Fruit fly (Drosophila melanogaster) whole organism, embryonic: ENCODE results near the gene CG46459.

Experiments
- B-H2 ChIP-seq: fragments of 200-800 bp; sonication (Bioruptor generic); optimal IDR thresholded peaks from 2 replicates; lab custom pipeline; 2018; ENCODE audit warnings: missing biosample characterization, mild to moderate bottlenecking, missing genetic modification characterization
- Bgb ChIP-seq: fragments of 200-800 bp; sonication (Bioruptor generic); IDR thresholded peaks from 2 replicates; pipeline ENCODE4 v1.3.6; 2022; ENCODE audit warnings: missing biosample characterization, missing genetic modification characterization; ENCODE audit not compliant: partially characterized antibody
- C15 ChIP-seq: fragments of 200-800 bp; sonication (Bioruptor generic); IDR thresholded peaks from 3 replicates; pipeline ENCODE4 v1.3.6; 2022; ENCODE audit warnings: missing biosample characterization, missing genetic modification characterization
- CG10147 ChIP-seq: fragments of 200-800 bp; sonication (Bioruptor generic); optimal IDR thresholded peaks from 2 replicates; lab custom pipeline; 2019; ENCODE audit warnings: missing biosample characterization, mild to moderate bottlenecking, missing genetic modification characterization, moderate library complexity
- CG11696 ChIP-seq: fragments of 200-800 bp; sonication (Bioruptor generic); IDR thresholded peaks from 2 replicates; pipeline ENCODE4 v1.3.6; 2022; ENCODE audit warnings: missing biosample characterization, missing genetic modification characterization
- CG12769 ChIP-seq: fragments of 200-800 bp; sonication (Bioruptor generic); optimal IDR thresholded peaks from 2 replicates; lab custom pipeline; 2019; ENCODE audit warnings: missing biosample characterization, mild to moderate bottlenecking, missing genetic modification characterization, moderate library complexity
- CG14441 ChIP-seq: fragments of 200-800 bp; sonication (Bioruptor generic); IDR thresholded peaks from 2 replicates; pipeline ENCODE4 v1.3.6; 2022; ENCODE audit warnings: missing biosample characterization, missing genetic modification characterization
- CG14667 ChIP-seq: fragments of 200-800 bp; sonication (Bioruptor generic); IDR thresholded peaks from 2 replicates; pipeline ENCODE4 v1.3.6; 2022; ENCODE audit warnings: missing biosample characterization, missing genetic modification characterization
- CG15073 ChIP-seq: fragments of 200-800 bp; sonication (Bioruptor generic); optimal IDR thresholded peaks from 2 replicates; lab custom pipeline; 2016; ENCODE audit warnings: missing biosample characterization, missing genetic modification characterization
- CG1603 ChIP-seq: fragments of 200-800 bp; sonication (Bioruptor generic); optimal IDR thresholded peaks from 2 replicates; lab custom pipeline; 2019; ENCODE audit warnings: missing biosample characterization, mild to moderate bottlenecking, missing genetic modification characterization, moderate library complexity
- CG1647 ChIP-seq: fragments of 200-800 bp; sonication (Bioruptor generic); optimal IDR thresholded peaks from 3 replicates; lab custom pipeline; 2016; ENCODE audit warnings: missing biosample characterization, missing genetic modification characterization
- CG17612 ChIP-seq: fragments of 200-800 bp; sonication (Bioruptor generic); IDR thresholded peaks from 2 replicates; pipeline ENCODE4 v1.3.6; 2022; ENCODE audit warnings: missing biosample characterization, missing genetic modification characterization
- CG30020 ChIP-seq: fragments of 200-800 bp; optimal IDR thresholded peaks from 2 replicates; lab custom pipeline; 2019; ENCODE audit warnings: missing biosample characterization, mild to moderate bottlenecking, missing genetic modification characterization, moderate library complexity
- CG4328 ChIP-seq: fragments of 200-800 bp; sonication (Bioruptor generic); optimal IDR thresholded peaks from 3 replicates; lab custom pipeline; 2017; ENCODE audit warnings: missing biosample characterization, missing genetic modification reagents, missing genetic modification characterization
- CG6254 ChIP-seq: fragments of 200-800 bp; sonication (Bioruptor generic); optimal IDR thresholded peaks from 3 replicates; lab custom pipeline; 2017; ENCODE audit warnings: mild to moderate bottlenecking, missing biosample characterization, missing genetic modification reagents, missing genetic modification characterization
- CG6854 ChIP-seq: fragments of 200-800 bp; sonication (Bioruptor generic); optimal IDR thresholded peaks from 3 replicates; lab custom pipeline; 2017; ENCODE audit warnings: missing biosample characterization, mild to moderate bottlenecking, missing genetic modification characterization
- CG8281 ChIP-seq: fragments of 200-800 bp; sonication (Bioruptor generic); optimal IDR thresholded peaks from 2 replicates; lab custom pipeline; 2018; ENCODE audit warnings: missing biosample characterization, mild to moderate bottlenecking, missing genetic modification characterization, moderate library complexity
- Chrac-16 ChIP-seq: fragments of 200-800 bp; sonication (Bioruptor generic); optimal IDR thresholded peaks from 3 replicates; lab custom pipeline; 2016; ENCODE audit warnings: missing biosample characterization, missing genetic modification characterization
- Hr78 ChIP-seq, 2 experiments: fragments of 200-800 bp in 1 of 2; fragments of >200 bp in 1 of 2; sonication (Bioruptor generic) in 1 of 2; optimal IDR thresholded peaks; 2 replicates each; lab custom pipeline; 2017 to 2019; ENCODE audit warnings: missing biosample characterization in 2 of 2, missing genetic modification characterization in 2 of 2, mild to moderate bottlenecking in 1 of 2, moderate library complexity in 1 of 2
- MBD-R2 ChIP-seq: fragments of 200-800 bp; sonication (Bioruptor generic); IDR thresholded peaks from 2 replicates; pipeline ENCODE4 v1.3.6; 2022; ENCODE audit warnings: missing biosample characterization, missing genetic modification characterization
- MESR4 ChIP-seq: fragments of 200-800 bp; sonication (Bioruptor generic); optimal IDR thresholded peaks from 2 replicates; lab custom pipeline; 2018; ENCODE audit warnings: missing biosample characterization, mild to moderate bottlenecking, missing genetic modification characterization, moderate library complexity
- Meics ChIP-seq: fragments of 200-800 bp; sonication (Bioruptor generic); optimal IDR thresholded peaks from 2 replicates; lab custom pipeline; 2017; ENCODE audit warnings: missing biosample characterization, mild to moderate bottlenecking, missing genetic modification characterization
- NfI ChIP-seq: fragments of 200-800 bp; sonication (Bioruptor generic); optimal IDR thresholded peaks from 3 replicates; lab custom pipeline; 2018; ENCODE audit warnings: missing biosample characterization, mild to moderate bottlenecking, missing genetic modification characterization, moderate library complexity
- Oaz ChIP-seq: fragments of 200-800 bp; sonication (Bioruptor generic); IDR thresholded peaks from 2 replicates; pipeline ENCODE4 v1.3.6; 2022; ENCODE audit warnings: missing biosample characterization, missing genetic modification characterization
- PHDP ChIP-seq: fragments of 200-800 bp; sonication (Bioruptor generic); optimal IDR thresholded peaks from 3 replicates; lab custom pipeline; 2018; ENCODE audit warnings: missing biosample characterization, mild to moderate bottlenecking, missing genetic modification characterization, moderate library complexity
- Trl ChIP-seq, 3 experiments: fragments of >200 bp in 2 of 3; fragments of 200-800 bp in 1 of 3; sonication (Bioruptor generic) in 1 of 3; optimal IDR thresholded peaks; 2 replicates in 1 of 3; 3 replicates in 2 of 3; lab custom pipeline; 2016 to 2017; ENCODE audit warnings: missing biosample characterization in 1 of 3, missing genetic modification characterization in 1 of 3
- ci ChIP-seq: fragments of 200-800 bp; sonication (Bioruptor generic); IDR thresholded peaks from 3 replicates; pipeline ENCODE4 v1.3.6; 2022; ENCODE audit warnings: missing biosample characterization, missing genetic modification characterization
- crc ChIP-seq: fragments of 200-800 bp; sonication (Bioruptor generic); optimal IDR thresholded peaks from 2 replicates; lab custom pipeline; 2016; ENCODE audit warnings: missing biosample characterization, missing genetic modification characterization
- cwo ChIP-seq: fragments of 200-800 bp; sonication (Bioruptor generic); optimal IDR thresholded peaks from 3 replicates; lab custom pipeline; 2017; ENCODE audit warnings: missing biosample characterization, missing genetic modification characterization, mild to moderate bottlenecking, moderate library complexity, missing genetic modification reagents
- dan ChIP-seq: fragments of 200-800 bp; sonication (Bioruptor generic); IDR thresholded peaks from 2 replicates; pipeline ENCODE4 v1.3.6; 2022; ENCODE audit warnings: missing biosample characterization, missing genetic modification characterization
- dpn ChIP-seq, 2 experiments: fragments of 200-800 bp; sonication (Bioruptor generic); optimal IDR thresholded peaks; 3 replicates each; lab custom pipeline; 2016; ENCODE audit warnings: missing biosample characterization in 2 of 2, missing genetic modification characterization in 2 of 2
- dysf ChIP-seq: fragments of 200-800 bp; sonication (Bioruptor generic); IDR thresholded peaks from 3 replicates; pipeline ENCODE4 v1.3.6; 2022; ENCODE audit warnings: missing biosample characterization, missing genetic modification characterization
- gsb-n ChIP-seq: fragments of 200-800 bp; sonication (Bioruptor generic); optimal IDR thresholded peaks from 3 replicates; lab custom pipeline; 2018; ENCODE audit warnings: missing biosample characterization, mild to moderate bottlenecking, missing genetic modification characterization
- her ChIP-seq: fragments of 200-800 bp; sonication (Bioruptor generic); optimal IDR thresholded peaks from 2 replicates; lab custom pipeline; 2016; ENCODE audit warnings: missing biosample characterization, missing genetic modification characterization
- inv ChIP-seq: fragments of 200-800 bp; sonication (Bioruptor generic); IDR thresholded peaks from 2 replicates; pipeline ENCODE4 v1.3.6; 2022; ENCODE audit warnings: missing biosample characterization, missing genetic modification characterization; ENCODE audit not compliant: partially characterized antibody
- lbe ChIP-seq: fragments of 200-800 bp; sonication (Bioruptor generic); optimal IDR thresholded peaks from 2 replicates; lab custom pipeline; 2016; ENCODE audit warnings: missing biosample characterization, mild to moderate bottlenecking, missing genetic modification characterization
- nau ChIP-seq: fragments of 200-800 bp; sonication (Bioruptor generic); optimal IDR thresholded peaks from 3 replicates; lab custom pipeline; 2017; ENCODE audit warnings: missing biosample characterization, mild to moderate bottlenecking, missing genetic modification characterization, missing genetic modification reagents
- ro ChIP-seq: fragments of 200-800 bp; sonication (Bioruptor generic); IDR thresholded peaks from 2 replicates; pipeline ENCODE4 v1.3.6; 2022; ENCODE audit warnings: missing biosample characterization, missing genetic modification characterization
- sc ChIP-seq, 3 experiments: fragments of >200 bp in 2 of 3; fragments of 200-800 bp in 1 of 3; sonication (Bioruptor generic) in 1 of 3; optimal IDR thresholded peaks; 2 replicates in 2 of 3; 3 replicates in 1 of 3; lab custom pipeline; 2017; ENCODE audit warnings: mild to moderate bottlenecking in 1 of 3, missing biosample characterization in 1 of 3, missing genetic modification characterization in 1 of 3, missing genetic modification reagents in 1 of 3
- sd ChIP-seq: fragments of 200-800 bp; sonication (Bioruptor generic); optimal IDR thresholded peaks from 3 replicates; lab custom pipeline; 2018; ENCODE audit warnings: missing biosample characterization, mild to moderate bottlenecking, missing genetic modification characterization, moderate library complexity
- seq ChIP-seq: fragments of 200-800 bp; sonication (Bioruptor generic); IDR thresholded peaks from 2 replicates; pipeline ENCODE4 v1.3.6; 2022; ENCODE audit warnings: missing biosample characterization, missing genetic modification characterization
- sr ChIP-seq: fragments of 200-800 bp; sonication (Bioruptor generic); IDR thresholded peaks from 3 replicates; pipeline ENCODE4 v1.3.6; 2022; ENCODE audit warnings: missing biosample characterization, missing genetic modification characterization
- tap ChIP-seq: fragments of 200-800 bp; optimal IDR thresholded peaks from 3 replicates; lab custom pipeline; 2019; ENCODE audit warnings: missing biosample characterization, mild to moderate bottlenecking, missing genetic modification characterization, moderate library complexity
- ttk ChIP-seq: fragments of 200-800 bp; sonication (Bioruptor generic); IDR thresholded peaks from 2 replicates; pipeline ENCODE4 v2.1.2; 2022; ENCODE audit warnings: missing biosample characterization, missing genetic modification characterization
- usp ChIP-seq: fragments of >200 bp; optimal IDR thresholded peaks from 2 replicates; lab custom pipeline; 2017; ENCODE audit warnings: missing biosample characterization, missing genetic modification characterization
- vnd ChIP-seq: fragments of 200-800 bp; sonication (Bioruptor generic); IDR thresholded peaks from 3 replicates; pipeline ENCODE4 v1.3.6; 2022; ENCODE audit warnings: missing biosample characterization, missing genetic modification characterization; ENCODE audit not compliant: partially characterized antibody
- yki ChIP-seq: fragments of >200 bp; optimal IDR thresholded peaks from 3 replicates; lab custom pipeline; 2018
- z ChIP-seq: fragments of 200-800 bp; sonication (Bioruptor generic); IDR thresholded peaks from 3 replicates; pipeline ENCODE4 v1.3.6; 2022; ENCODE audit warnings: missing biosample characterization, missing genetic modification characterization
- zen ChIP-seq: fragments of 200-800 bp; sonication (Bioruptor generic); optimal IDR thresholded peaks from 3 replicates; lab custom pipeline; 2018; ENCODE audit warnings: missing biosample characterization, mild to moderate bottlenecking, missing genetic modification characterization, moderate library complexity
- zfh1 ChIP-seq: fragments of 200-800 bp; sonication (Bioruptor generic); IDR thresholded peaks from 3 replicates; pipeline ENCODE4 v1.3.6; 2022; ENCODE audit warnings: missing biosample characterization, missing genetic modification characterization

The CG46459 gene

DNA sequence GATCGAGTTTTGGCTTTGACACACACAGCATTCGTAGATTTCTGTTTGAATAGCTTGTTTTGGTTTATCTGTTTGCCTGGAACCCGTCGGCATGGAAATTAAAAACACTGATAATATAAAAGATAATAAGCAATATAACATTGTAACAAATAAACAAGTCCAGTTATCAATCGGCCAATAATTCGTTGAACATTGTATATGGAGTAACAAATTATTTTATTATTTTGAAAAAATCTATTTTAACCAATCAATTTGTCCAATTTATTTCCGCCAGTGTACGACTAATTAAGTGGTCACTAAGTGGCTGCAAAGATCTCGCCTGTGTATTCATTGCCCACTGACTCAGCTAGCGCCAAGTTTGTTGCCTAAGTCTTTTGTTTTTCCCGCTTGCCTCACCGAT is 7.6 kb upstream of the CG46459 start (continued):
- TF ChIP-seq ro (GFP tag; lab: Robert Waterston, UW) (no peak), usp (GFP tag; lab: Kevin White, UChicago) (no peak), sc (optimal IDR thresholded peaks at IDR 0.05; lab: Kevin White, UChicago) (no peak), sc (GFP tag; optimal IDR thresholded peaks at IDR 0.05; lab: Kevin White, UChicago) (no peak), CG6254 (no peak), dan (no peak), CG10147 (peak; percentile 46), CG30020 (tag; lab: Kevin White, UChicago) (no peak), vnd (GFP tag; lab: Robert Waterston, UW) (no peak), Bgb (GFP tag; lab: Robert Waterston, UW) (no peak), tap (no peak), Meics (peak; percentile 72), Oaz (GFP tag; lab: Robert Waterston, UW) (0 out of 2 replicates have a peak, but pooled peaks have one; percentile 27), CG6854 (GFP tag; lab: Kevin White, UChicago) (peak; percentile 38), PHDP (tag; lab: Kevin White, UChicago) (peak; percentile 60), CG17612 (no peak), z (GFP tag; lab: Robert Waterston, UW) (no peak), CG11696 (GFP tag; lab: Robert Waterston, UW) (no peak), CG4328 (no peak), Hr78 (GFP tag; optimal IDR thresholded peaks at IDR 0.05; lab: Kevin White, UChicago) (no peak), ci (no peak), CG1603 (tag; lab: Kevin White, UChicago) (no peak), gsb-n (tag; lab: Kevin White, UChicago) (no peak), MESR4 (GFP tag; lab: Kevin White, UChicago) (no peak), dpn (GFP tag; optimal IDR thresholded peaks at IDR 0.05; lab: Kevin White, UChicago) (peak; percentile 17 to 28), B-H2 (GFP tag; lab: Kevin White, UChicago) (no peak), CG15073 (GFP tag; lab: Kevin White, UChicago) (no peak), lbe (GFP tag; lab: Kevin White, UChicago) (no peak), NfI (GFP tag; lab: Kevin White, UChicago) (peak; percentile 26), her (no peak), Chrac-16 (GFP tag; lab: Kevin White, UChicago) (peak; percentile 18), ttk (GFP tag; lab: Robert Waterston, UW) (0 out of 2 replicates have a peak, but pooled peaks have one; percentile 13), zfh1 (GFP tag; lab: Robert Waterston, UW) (0 out of 3 replicates have a peak, but pooled peaks have one; percentile 19), MBD-R2 (GFP tag; lab: Robert Waterston, UW) (peak; percentile 40; the same call in 1 of the 2 replicates), inv (no peak), yki (lab: Kevin White, UChicago) (no peak), CG8281 (tag; lab: Kevin White, UChicago) (peak; percentile 14), seq (GFP tag; lab: Robert Waterston, UW) (no peak), CG14441 (GFP tag; lab: Robert Waterston, UW) (peak; percentile 53), CG14667 (no peak), crc (no peak), Trl (optimal IDR thresholded peaks at IDR 0.05; lab: Kevin White, UChicago) (no peak), Trl (GFP tag; optimal IDR thresholded peaks at IDR 0.05; lab: Kevin White, UChicago) (no peak), dysf (peak; percentile 80), zen (tag; lab: Kevin White, UChicago) (no peak), sd (peak; percentile 31), CG1647 (GFP tag; lab: Kevin White, UChicago) (peak; percentile 3), CG12769 (tag; lab: Kevin White, UChicago) (peak; percentile 65), cwo (peak; percentile 55), sr (GFP tag; lab: Robert Waterston, UW) (no peak), C15 (GFP tag; lab: Robert Waterston, UW) (0 out of 3 replicates have a peak, but pooled peaks have one; percentile 17), nau (GFP tag; lab: Kevin White, UChicago) (no peak)
